Worm (Caenorhabditis elegans) whole organism, L3 larva: ENCODE measurements around the gene pifk-1.

Experiments
- ZK546.5 ChIP-seq: sonication (generic microtip); optimal IDR thresholded peaks from 2 replicates; lab custom pipeline; 2017; ENCODE audit warnings: missing biosample characterization, missing genetic modification characterization
- fkh-10 ChIP-seq: sonication (generic microtip); optimal IDR thresholded peaks from 2 replicates; lab custom pipeline; 2017; ENCODE audit warnings: missing biosample characterization, missing genetic modification reagents, missing genetic modification characterization
- fos-1 ChIP-seq: fragments of 150-350 bp; optimal IDR thresholded peaks from 2 replicates; lab custom pipeline; 2014; ENCODE audit warnings: missing biosample characterization, missing genetic modification characterization
- mdl-1 ChIP-seq: fragments of 150-350 bp; optimal IDR thresholded peaks from 2 replicates; lab custom pipeline; 2014; ENCODE audit warnings: missing biosample characterization, missing genetic modification characterization
- nhr-237 ChIP-seq: fragments of 150-350 bp; optimal IDR thresholded peaks from 2 replicates; lab custom pipeline; 2014; ENCODE audit warnings: missing biosample characterization, missing genetic modification characterization
- unc-39 ChIP-seq: sonication (generic microtip); optimal IDR thresholded peaks from 4 replicates; lab custom pipeline; 2017; ENCODE audit warnings: missing biosample characterization, missing genetic modification characterization
- ztf-11 ChIP-seq: fragments of 150-350 bp; optimal IDR thresholded peaks from 2 replicates; lab custom pipeline; 2014; ENCODE audit warnings: missing biosample characterization, missing genetic modification characterization

- no peak for TF ChIP-seq nhr-237 (tag; lab: Kevin White, UChicago)
- no peak for TF ChIP-seq ztf-11 (tag; lab: Kevin White, UChicago)
- TF ChIP-seq ZK546.5 (tag; lab: Kevin White, UChicago), result no peak
- no peak for TF ChIP-seq unc-39 (tag; lab: Kevin White, UChicago)
- no peak for TF ChIP-seq fkh-10 (GFP tag; lab: Kevin White, UChicago)
- TF ChIP-seq mdl-1, result no peak
- no peak for TF ChIP-seq fos-1 (tag; lab: Kevin White, UChicago)
Observed at ce11 chrX:963171-963570, 38.9 kb upstream of the pifk-1 start, which contains the start of gene ncs-1.
